Worm (Caenorhabditis elegans) whole organism, late embryonic: ENCODE results near the gene vti-1.

Source experiments
- fkh-10 ChIP-seq: fragments of 150-350 bp; optimal IDR thresholded peaks from 2 replicates; lab custom pipeline; 2014; ENCODE audit warnings: missing biosample characterization, missing genetic modification reagents, missing genetic modification characterization
- hlh-30 ChIP-seq: sonication (generic microtip); optimal IDR thresholded peaks from 2 replicates; lab custom pipeline; 2017; ENCODE audit warnings: antibody characterized with exemption, missing genetic modification characterization, missing compliant biosample characterization; ENCODE audit not compliant: insufficient read depth
- nfya-1 ChIP-seq: sonication (generic microtip); optimal IDR thresholded peaks from 2 replicates; lab custom pipeline; 2017; ENCODE audit warnings: missing genetic modification characterization, mild to moderate bottlenecking, missing compliant biosample characterization, antibody characterized with exemption, moderate library complexity
- rnt-1 ChIP-seq: sonication (generic microtip); optimal IDR thresholded peaks from 2 replicates; lab custom pipeline; 2016; ENCODE audit warnings: missing genetic modification characterization, missing compliant biosample characterization

DNA sequence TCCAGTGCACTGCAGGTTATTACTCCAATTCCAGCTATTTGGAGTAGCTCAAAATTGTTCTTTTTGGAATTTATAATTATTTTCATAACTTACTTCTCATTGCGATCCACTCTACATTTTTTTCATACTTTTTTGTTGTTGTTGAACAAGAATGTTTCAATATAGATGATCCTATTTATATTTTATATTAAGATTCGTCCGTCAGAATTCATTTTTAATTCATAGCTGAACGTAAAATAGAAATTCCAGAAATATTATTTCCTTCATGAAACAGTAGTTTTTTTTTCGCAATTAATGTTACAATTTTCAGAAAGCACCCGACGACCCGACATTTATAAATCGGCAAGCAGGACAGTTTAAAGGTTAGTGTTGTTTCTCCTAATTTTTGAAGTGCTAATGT lies 38.2 kb downstream of the vti-1 start, which contains the start of gene Y57G11C.42:
- TF ChIP-seq fkh-10 (GFP tag; lab: Kevin White, UChicago) = no peak
- TF ChIP-seq rnt-1 (tag; lab: Kevin White, UChicago) = no peak
- TF ChIP-seq hlh-30 (tag; lab: Kevin White, UChicago) = no peak
- TF ChIP-seq nfya-1 (tag; lab: Kevin White, UChicago) = no peak
